Worm (Caenorhabditis elegans) whole organism, L3 larva: ENCODE data around the gene Y57G11C.20.

Source experiments
- R02D3.7 ChIP-seq: fragments of 150-350 bp; optimal IDR thresholded peaks from 2 replicates; lab custom pipeline; 2014; ENCODE audit warnings: missing biosample characterization, missing genetic modification characterization
- ZK546.5 ChIP-seq: sonication (generic microtip); optimal IDR thresholded peaks from 2 replicates; lab custom pipeline; 2017; ENCODE audit warnings: missing biosample characterization, missing genetic modification characterization
- ama-1 ChIP-seq: fragments of 150-350 bp; optimal IDR thresholded peaks from 2 replicates; lab custom pipeline; 2018
- ceh-16 ChIP-seq: sonication (generic microtip); optimal IDR thresholded peaks from 2 replicates; lab custom pipeline; 2017; ENCODE audit warnings: missing biosample characterization, missing genetic modification characterization
- ceh-28 ChIP-seq: fragments of 150-350 bp; optimal IDR thresholded peaks from 2 replicates; lab custom pipeline; 2014; ENCODE audit warnings: missing biosample characterization, missing genetic modification reagents, missing genetic modification characterization
- ceh-82 ChIP-seq: fragments of 150-350 bp; optimal IDR thresholded peaks from 2 replicates; lab custom pipeline; 2014; ENCODE audit warnings: missing biosample characterization, missing genetic modification characterization
- ceh-9 ChIP-seq: sonication (generic microtip); optimal IDR thresholded peaks from 2 replicates; lab custom pipeline; 2018; ENCODE audit warnings: missing biosample characterization, missing genetic modification characterization
- daf-12 ChIP-seq: fragments of 150-350 bp; optimal IDR thresholded peaks from 2 replicates; lab custom pipeline; 2014; ENCODE audit warnings: missing biosample characterization, missing genetic modification reagents, missing genetic modification characterization
- egl-27 ChIP-seq: sonication (generic microtip); optimal IDR thresholded peaks from 4 replicates; lab custom pipeline; 2017; ENCODE audit warnings: missing biosample characterization, missing genetic modification reagents, missing genetic modification characterization
- egl-5 ChIP-seq: fragments of 150-350 bp; optimal IDR thresholded peaks from 2 replicates; lab custom pipeline; 2017; ENCODE audit warnings: missing biosample characterization, missing genetic modification reagents, missing genetic modification characterization, inconsistent platforms
- elt-2 ChIP-seq: sonication (generic microtip); optimal IDR thresholded peaks from 2 replicates; lab custom pipeline; 2016; ENCODE audit warnings: missing genetic modification reagents, mild to moderate bottlenecking, missing genetic modification characterization, missing compliant biosample characterization
- eor-1 ChIP-seq, 2 experiments: fragments of 150-350 bp; optimal IDR thresholded peaks; 2 replicates each; lab custom pipeline; 2014 to 2018; ENCODE audit warnings: missing biosample characterization in 2 of 2, missing genetic modification characterization in 2 of 2
- fkh-2 ChIP-seq: fragments of 150-350 bp; optimal IDR thresholded peaks from 2 replicates; lab custom pipeline; 2014; ENCODE audit warnings: missing biosample characterization, missing genetic modification reagents, missing genetic modification characterization
- fos-1 ChIP-seq: fragments of 150-350 bp; optimal IDR thresholded peaks from 2 replicates; lab custom pipeline; 2014; ENCODE audit warnings: missing biosample characterization, missing genetic modification characterization
- hmg-11 ChIP-seq: sonication (generic microtip); optimal IDR thresholded peaks from 2 replicates; lab custom pipeline; 2016; ENCODE audit warnings: missing genetic modification characterization, missing compliant biosample characterization
- jun-1 ChIP-seq: fragments of 150-350 bp; optimal IDR thresholded peaks from 2 replicates; lab custom pipeline; 2014; ENCODE audit warnings: missing biosample characterization, missing genetic modification reagents, missing genetic modification characterization
- lin-15B ChIP-seq: fragments of 150-350 bp; optimal IDR thresholded peaks from 2 replicates; lab custom pipeline; 2014; ENCODE audit warnings: missing biosample characterization, missing genetic modification characterization
- lin-39 ChIP-seq: fragments of 150-350 bp; optimal IDR thresholded peaks from 2 replicates; lab custom pipeline; 2018; ENCODE audit warnings: missing biosample characterization, missing genetic modification reagents, missing genetic modification characterization
- mdl-1 ChIP-seq: fragments of 150-350 bp; optimal IDR thresholded peaks from 2 replicates; lab custom pipeline; 2014; ENCODE audit warnings: missing biosample characterization, missing genetic modification characterization
- mml-1 ChIP-seq: fragments of 150-350 bp; sonication (generic microtip); optimal IDR thresholded peaks from 3 replicates; lab custom pipeline; 2014; ENCODE audit warnings: missing biosample characterization, missing genetic modification characterization
- nfya-1 ChIP-seq: sonication (generic microtip); optimal IDR thresholded peaks from 2 replicates; lab custom pipeline; 2017; ENCODE audit warnings: missing genetic modification characterization, mild to moderate bottlenecking, missing compliant biosample characterization, antibody characterized with exemption, moderate library complexity; ENCODE audit not compliant: insufficient read depth
- nhr-11 ChIP-seq: fragments of 150-350 bp; optimal IDR thresholded peaks from 2 replicates; lab custom pipeline; 2014; ENCODE audit warnings: missing biosample characterization, missing genetic modification characterization
- nhr-12 ChIP-seq: fragments of 150-350 bp; optimal IDR thresholded peaks from 2 replicates; lab custom pipeline; 2014; ENCODE audit warnings: missing biosample characterization, missing genetic modification characterization
- nhr-23 ChIP-seq: fragments of 150-350 bp; optimal IDR thresholded peaks from 2 replicates; lab custom pipeline; 2014; ENCODE audit warnings: missing biosample characterization, missing genetic modification reagents, missing genetic modification characterization
- nhr-25 ChIP-seq: sonication (generic microtip); optimal IDR thresholded peaks from 2 replicates; lab custom pipeline; 2017; ENCODE audit warnings: missing biosample characterization, missing genetic modification characterization
- nhr-43 ChIP-seq: sonication (generic microtip); optimal IDR thresholded peaks from 2 replicates; lab custom pipeline; 2016; ENCODE audit warnings: mild to moderate bottlenecking, missing genetic modification characterization, missing compliant biosample characterization; ENCODE audit not compliant: poor library complexity, severe bottlenecking
- nhr-67 ChIP-seq: fragments of 150-350 bp; optimal IDR thresholded peaks from 2 replicates; lab custom pipeline; 2014; ENCODE audit warnings: missing biosample characterization, missing genetic modification characterization
- nhr-76 ChIP-seq: fragments of 150-350 bp; sonication (generic microtip); optimal IDR thresholded peaks from 5 replicates; lab custom pipeline; 2014; ENCODE audit warnings: missing biosample characterization, missing genetic modification characterization
- nhr-77 ChIP-seq: fragments of 150-350 bp; optimal IDR thresholded peaks from 2 replicates; lab custom pipeline; 2014; ENCODE audit warnings: missing biosample characterization, missing genetic modification characterization
- pha-4 ChIP-seq: fragments of 150-350 bp; optimal IDR thresholded peaks from 2 replicates; lab custom pipeline; 2014; ENCODE audit warnings: missing biosample characterization, missing genetic modification reagents, missing genetic modification characterization
- sea-2 ChIP-seq: fragments of 150-350 bp; sonication (generic microtip); optimal IDR thresholded peaks from 4 replicates; lab custom pipeline; 2014; ENCODE audit warnings: missing biosample characterization, missing genetic modification reagents, missing genetic modification characterization
- skn-1 ChIP-seq: fragments of 150-350 bp; optimal IDR thresholded peaks from 2 replicates; lab custom pipeline; 2014; ENCODE audit warnings: missing biosample characterization, missing genetic modification characterization
- snpc-4 ChIP-seq: fragments of 150-350 bp; optimal IDR thresholded peaks from 2 replicates; lab custom pipeline; 2014; ENCODE audit warnings: missing biosample characterization, missing genetic modification characterization
- unc-39 ChIP-seq: sonication (generic microtip); optimal IDR thresholded peaks from 4 replicates; lab custom pipeline; 2017; ENCODE audit warnings: missing biosample characterization, missing genetic modification characterization
- unc-62 ChIP-seq: fragments of 150-350 bp; sonication (generic microtip); optimal IDR thresholded peaks from 4 replicates; lab custom pipeline; 2014; ENCODE audit warnings: missing biosample characterization, missing genetic modification reagents, missing genetic modification characterization
- zag-1 ChIP-seq: fragments of 150-350 bp; optimal IDR thresholded peaks from 2 replicates; lab custom pipeline; 2014; ENCODE audit warnings: missing biosample characterization, missing genetic modification characterization
- ztf-11 ChIP-seq: fragments of 150-350 bp; optimal IDR thresholded peaks from 2 replicates; lab custom pipeline; 2014; ENCODE audit warnings: missing biosample characterization, missing genetic modification characterization
- ztf-4 ChIP-seq: fragments of 150-350 bp; optimal IDR thresholded peaks from 2 replicates; lab custom pipeline; 2014; ENCODE audit warnings: missing biosample characterization, missing genetic modification characterization

Y57G11C.20 gene

ce11 chrIV:14795918-14796488 is 47.2 kb upstream of the Y57G11C.20 start, which contains the start of gene coq-3:
Gene coq-3, minus strand, starts transcription at chrIV:14796324.
- TF ChIP-seq zag-1 = no peak
- TF ChIP-seq ztf-4 (tag; lab: Kevin White, UChicago) = peak; percentile 5
- TF ChIP-seq nhr-43 (tag; lab: Kevin White, UChicago) = peak; percentile 15
- peak; percentile 83 for TF ChIP-seq ama-1 (lab: Kevin White, UChicago)
- TF ChIP-seq, all 47 proteins: peak for 3

- TF ChIP-seq skn-1 (tag; lab: Kevin White, UChicago) (no peak), snpc-4 (no peak), hmg-11 (tag; lab: Kevin White, UChicago) (peak; percentile 30), daf-12 (no peak), egl-5 (tag; lab: Kevin White, UChicago) (no peak), nhr-25 (tag; lab: Kevin White, UChicago) (no peak), ztf-11 (tag; lab: Kevin White, UChicago) (no peak), nfya-1 (peak; percentile 80), nhr-11 (tag; lab: Kevin White, UChicago) (no peak), lin-15B (tag; lab: Kevin White, UChicago) (peak; percentile 45), ama-1 (lab: Kevin White, UChicago) (peak; percentile 18), lin-39 (tag; lab: Kevin White, UChicago) (peak; percentile 75), sea-2 (GFP tag; lab: Kevin White, UChicago) (no peak), R02D3.7 (peak; percentile 67), ceh-16 (tag; lab: Kevin White, UChicago) (no peak)
- TF ChIP-seq, all 47 proteins: peak for 6
These were observed 45.8 kb upstream of the Y57G11C.20 start, which contains the start of the genes Y57G11C.1147 and nuo-3 for ce11 chrIV:14797354-14797753. Gene Y57G11C.1147, minus strand, starts transcription at chrIV:14797514. Gene nuo-3, minus strand, starts transcription at chrIV:14797544.

ce11 chrIV:14797849-14798248 is 45.3 kb upstream of the Y57G11C.20 start, which contains the start of gene arl-8:
Gene arl-8, plus strand, starts transcription at chrIV:14798149.
- no peak for TF ChIP-seq mdl-1 (tag; lab: Kevin White, UChicago)
- no peak for TF ChIP-seq ceh-16 (tag; lab: Kevin White, UChicago)
- no peak for TF ChIP-seq nhr-67
- TF ChIP-seq unc-62 (GFP tag; lab: Kevin White, UChicago) = no peak
- no peak for TF ChIP-seq lin-39 (tag; lab: Kevin White, UChicago)
- no peak for TF ChIP-seq skn-1 (tag; lab: Kevin White, UChicago)
- no peak for TF ChIP-seq sea-2 (GFP tag; lab: Kevin White, UChicago)
- no peak for TF ChIP-seq nhr-77 (tag; lab: Kevin White, UChicago)
- TF ChIP-seq unc-39 (tag; lab: Kevin White, UChicago) = no peak
- no peak for TF ChIP-seq ama-1 (lab: Kevin White, UChicago)
- TF ChIP-seq mml-1 (tag; lab: Kevin White, UChicago) = no peak
- no peak for TF ChIP-seq elt-2 (tag; lab: Kevin White, UChicago)
- no peak for TF ChIP-seq ceh-82 (tag; lab: Kevin White, UChicago)
- no peak for TF ChIP-seq eor-1 (tag; optimal IDR thresholded peaks at IDR 0.05; lab: Kevin White, UChicago)
- TF ChIP-seq nhr-43 (tag; lab: Kevin White, UChicago) = no peak
- no peak for TF ChIP-seq zag-1
- no peak for TF ChIP-seq fkh-2 (tag; lab: Kevin White, UChicago)
- TF ChIP-seq ceh-28 (tag; lab: Kevin White, UChicago) = no peak
- no peak for TF ChIP-seq lin-15B (tag; lab: Kevin White, UChicago)

ce11 chrIV:14799186-14799585 is 44.0 kb upstream of the Y57G11C.20 start, which contains the start of gene Y57G11C.14:
Gene Y57G11C.14, plus strand, starts transcription at chrIV:14799311.
- TF ChIP-seq nhr-12 = no peak
- no peak for TF ChIP-seq ZK546.5

ce11 chrIV:14800931-14801330 is 42.2 kb upstream of the Y57G11C.20 start:
- TF ChIP-seq nfya-1 (peak; percentile 57), fkh-2 (tag; lab: Kevin White, UChicago) (no peak)
- TF ChIP-seq, all 47 proteins: peak for 1

- no peak for TF ChIP-seq nhr-43 (tag; lab: Kevin White, UChicago)
- TF ChIP-seq ceh-9 (tag; lab: Kevin White, UChicago) = no peak
- no peak for TF ChIP-seq nhr-77 (tag; lab: Kevin White, UChicago)
- TF ChIP-seq jun-1 (tag; lab: Kevin White, UChicago) = no peak
- TF ChIP-seq fos-1 (tag; lab: Kevin White, UChicago) = no peak
- TF ChIP-seq nhr-12 = no peak
- no peak for TF ChIP-seq nhr-76 (tag; lab: Kevin White, UChicago)
- TF ChIP-seq egl-27 (tag; lab: Kevin White, UChicago) = no peak
- TF ChIP-seq pha-4 = no peak
- no peak for TF ChIP-seq unc-39 (tag; lab: Kevin White, UChicago)
- TF ChIP-seq zag-1 = no peak
- TF ChIP-seq daf-12 = no peak
- no peak for TF ChIP-seq nhr-23 (tag; lab: Kevin White, UChicago)
- no peak for TF ChIP-seq lin-15B (tag; lab: Kevin White, UChicago)
- no peak for TF ChIP-seq ztf-11 (tag; lab: Kevin White, UChicago)
These were observed 40.8 kb upstream of the Y57G11C.20 start, which contains the start of gene Y57G11C.1142 for ce11 chrIV:14802316-14802715. Gene Y57G11C.1142, plus strand, starts transcription at chrIV:14802616.
